Fruit fly (Drosophila melanogaster): ENCODE data around the gene CG43074.

CG43074 gene

DNA sequence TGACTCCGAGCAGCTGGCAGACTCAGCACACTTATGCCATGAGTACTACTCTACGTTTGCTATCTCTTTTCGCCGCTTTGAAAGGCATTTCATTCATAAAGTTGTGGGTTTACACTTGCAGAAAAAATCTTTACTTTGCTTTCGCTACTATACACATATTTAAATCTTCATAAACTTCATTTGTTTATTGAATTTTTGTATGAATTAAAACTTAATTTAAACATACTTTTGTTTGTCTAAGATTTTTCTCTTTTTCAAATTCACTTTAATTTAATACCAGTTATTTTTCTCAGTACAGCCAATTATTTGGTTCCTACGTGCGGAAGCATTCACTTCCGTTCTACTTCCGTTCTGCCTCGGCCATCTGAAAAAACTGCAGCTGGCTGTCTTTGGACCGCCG is 46.0 kb downstream of the CG43074 start (continued):
- TF ChIP-seq crp (GFP tag; optimal IDR thresholded peaks at IDR 0.05): peak in 1 of 2 experiments; percentile 1
- peak; percentile 23 for TF ChIP-seq odd (GFP tag; optimal IDR thresholded peaks at IDR 0.05)
- TF ChIP-seq zfh1 (GFP tag; IDR thresholded peaks at IDR 0.05): peak; percentile 59; the same call in 1 of the 3 replicates
- TF ChIP-seq CG9817 (tag; optimal IDR thresholded peaks at IDR 0.05): no peak
- TF ChIP-seq CG34376 (GFP tag; optimal IDR thresholded peaks at IDR 0.05): no peak
- TF ChIP-seq Bdp1 (GFP tag; optimal IDR thresholded peaks at IDR 0.05): peak; percentile 37
- peak; percentile 73 for TF ChIP-seq Med (GFP tag)
- TF ChIP-seq gce (GFP tag; IDR thresholded peaks at IDR 0.05): no peak
- TF ChIP-seq ci (GFP tag; IDR thresholded peaks at IDR 0.05): peak; percentile 34; the same call in 1 of the 3 replicates
- TF ChIP-seq sd (tag; optimal IDR thresholded peaks at IDR 0.05): no peak
- TF ChIP-seq seq (GFP tag; IDR thresholded peaks at IDR 0.05): no peak
- TF ChIP-seq trem (tag; optimal IDR thresholded peaks at IDR 0.05): peak; percentile 72
- TF ChIP-seq h (optimal IDR thresholded peaks at IDR 0.05): no peak
- peak; percentile 39 for TF ChIP-seq slp2 (GFP tag; optimal IDR thresholded peaks at IDR 0.05)
- TF ChIP-seq CG6689 (GFP tag; IDR thresholded peaks at IDR 0.05): peak; percentile 75
- peak; percentile 88 for TF ChIP-seq Xrp1 (GFP tag; IDR thresholded peaks at IDR 0.05)
- TF ChIP-seq CG30431 (GFP tag; optimal IDR thresholded peaks at IDR 0.05): no peak
- TF ChIP-seq Poxn (GFP tag; IDR thresholded peaks at IDR 0.05): no peak
- TF ChIP-seq CG10366 (GFP tag; IDR thresholded peaks at IDR 0.05): peak; percentile 31; the same call in 1 of the 2 replicates
- no peak for TF ChIP-seq CG43689 (GFP tag; IDR thresholded peaks at IDR 0.05)
- TF ChIP-seq yki (optimal IDR thresholded peaks at IDR 0.05): no peak
- TF ChIP-seq slou (GFP tag; optimal IDR thresholded peaks at IDR 0.05): peak; percentile 9
- TF ChIP-seq fd102C (GFP tag; optimal IDR thresholded peaks at IDR 0.05): peak; percentile 52
- TF ChIP-seq lilli (GFP tag; optimal IDR thresholded peaks at IDR 0.05): peak; percentile 45
- TF ChIP-seq Mrtf (GFP tag; IDR thresholded peaks at IDR 0.05): no peak
- peak; percentile 97 for TF ChIP-seq sens (GFP tag)
- TF ChIP-seq CG31365 (tag; optimal IDR thresholded peaks at IDR 0.05): no peak
- TF ChIP-seq Hmx (GFP tag; optimal IDR thresholded peaks at IDR 0.05): no peak
- peak; percentile 10 for TF ChIP-seq CrebB (tag; optimal IDR thresholded peaks at IDR 0.05)
- TF ChIP-seq Ets97D (GFP tag; optimal IDR thresholded peaks at IDR 0.05): no peak
- TF ChIP-seq CG18764 (GFP tag; optimal IDR thresholded peaks at IDR 0.05): peak; percentile 52
- TF ChIP-seq vnd (GFP tag; IDR thresholded peaks at IDR 0.05; ENCODE audit: partially characterized antibody): no peak
- TF ChIP-seq Oli (tag; optimal IDR thresholded peaks at IDR 0.05): peak; percentile 79
- TF ChIP-seq CG10321 (GFP tag; IDR thresholded peaks at IDR 0.05): 0 out of 2 replicates have a peak, but pooled peaks have one; percentile 12
- peak; percentile 54 for TF ChIP-seq salm (tag; optimal IDR thresholded peaks at IDR 0.05)
- TF ChIP-seq D19B (GFP tag; optimal IDR thresholded peaks at IDR 0.05): no peak
- no peak for TF ChIP-seq unc-4 (GFP tag; IDR thresholded peaks at IDR 0.05; ENCODE audit: partially characterized antibody)
- no peak for TF ChIP-seq Lim3 (GFP tag; IDR thresholded peaks at IDR 0.05)
- TF ChIP-seq Dek (tag; optimal IDR thresholded peaks at IDR 0.05): peak; percentile 38
- peak; percentile 62 for TF ChIP-seq pros (GFP tag; optimal IDR thresholded peaks at IDR 0.05)
- TF ChIP-seq CG15479 (GFP tag; optimal IDR thresholded peaks at IDR 0.05): no peak
- TF ChIP-seq tna (GFP tag; IDR thresholded peaks at IDR 0.05; ENCODE audit: partially characterized antibody): no peak
- TF ChIP-seq CG8290 (GFP tag; optimal IDR thresholded peaks at IDR 0.05): peak; percentile 43
- no peak for TF ChIP-seq CG8290 (tag; optimal IDR thresholded peaks at IDR 0.05)
- no peak for TF ChIP-seq mirr (GFP tag; optimal IDR thresholded peaks at IDR 0.05)
- peak; percentile 18 for TF ChIP-seq Mad (GFP tag; optimal IDR thresholded peaks at IDR 0.05)
- no peak for TF ChIP-seq abd-A (tag; optimal IDR thresholded peaks at IDR 0.05)
- peak; percentile 69 for TF ChIP-seq CG5245 (GFP tag; optimal IDR thresholded peaks at IDR 0.05)
- TF ChIP-seq cato (GFP tag; optimal IDR thresholded peaks at IDR 0.05; ENCODE audit: borderline replicate concordance): no peak
- peak; percentile 59 for TF ChIP-seq ATbp (GFP tag; optimal IDR thresholded peaks at IDR 0.05)
- peak; percentile 60 for TF ChIP-seq ranshi (GFP tag; IDR thresholded peaks at IDR 0.05)
- TF ChIP-seq insv (GFP tag; optimal IDR thresholded peaks at IDR 0.05): no peak
- peak; percentile 75 for TF ChIP-seq CG7839 (tag; optimal IDR thresholded peaks at IDR 0.05)
